Fruit fly (Drosophila melanogaster) S2 (cell line): Measurements from ENCODE around the gene CG13738.

Experiments
- CG8478 ChIP-seq: fragments of >200 bp; optimal IDR thresholded peaks from 2 replicates; lab custom pipeline; 2018
- CTCF ChIP-seq, 2 experiments: fragments of >200 bp; optimal IDR thresholded peaks; 2 replicates each; lab custom pipeline; 2018

The CG13738 gene

dm6 chr3L:13938470-13939150 is 34.7 kb downstream of the CG13738 start:
- TF ChIP-seq CTCF (optimal IDR thresholded peaks at IDR 0.05; lab: Kevin White, UChicago): no peak
- no peak for TF ChIP-seq CG8478

- TF ChIP-seq CTCF (optimal IDR thresholded peaks at IDR 0.05; lab: Kevin White, UChicago) (no peak), CG8478 (no peak)
Measured at dm6 chr3L:13936771-13937170, 36.5 kb downstream of the CG13738 start.

DNA sequence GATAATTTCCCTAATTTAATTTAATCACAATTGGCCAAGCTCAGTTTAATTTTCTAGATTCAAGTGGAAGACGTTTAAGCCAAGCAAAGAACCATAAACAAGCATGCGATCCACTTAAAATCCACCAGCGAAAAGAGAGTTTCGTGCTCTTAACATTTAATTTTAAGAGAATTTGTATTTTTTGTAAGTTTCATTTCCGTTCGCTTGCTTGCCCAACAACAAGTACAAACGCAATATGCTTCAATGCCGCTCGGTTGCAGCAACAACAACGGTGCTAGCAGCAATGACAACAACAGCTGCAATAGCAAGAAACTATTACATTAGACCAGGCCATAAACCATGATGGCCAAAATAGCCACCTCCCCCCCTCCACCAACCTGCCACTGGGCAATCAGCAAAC is 38.4 kb downstream of the CG13738 start:
- TF ChIP-seq CG8478: no peak
- TF ChIP-seq CTCF (optimal IDR thresholded peaks at IDR 0.05; lab: Kevin White, UChicago): no peak

dm6 chr3L:13928769-13929594 is 44.3 kb downstream of the CG13738 start, which contains the start of the genes CG8833 and DCTN1-p150:
CG8833 (minus strand) TSS chr3L:13929000.
DCTN1-p150 (plus strand) TSS chr3L:13929387.
- TF ChIP-seq CTCF (optimal IDR thresholded peaks at IDR 0.05; lab: Kevin White, UChicago): no peak
- no peak for TF ChIP-seq CG8478

DNA sequence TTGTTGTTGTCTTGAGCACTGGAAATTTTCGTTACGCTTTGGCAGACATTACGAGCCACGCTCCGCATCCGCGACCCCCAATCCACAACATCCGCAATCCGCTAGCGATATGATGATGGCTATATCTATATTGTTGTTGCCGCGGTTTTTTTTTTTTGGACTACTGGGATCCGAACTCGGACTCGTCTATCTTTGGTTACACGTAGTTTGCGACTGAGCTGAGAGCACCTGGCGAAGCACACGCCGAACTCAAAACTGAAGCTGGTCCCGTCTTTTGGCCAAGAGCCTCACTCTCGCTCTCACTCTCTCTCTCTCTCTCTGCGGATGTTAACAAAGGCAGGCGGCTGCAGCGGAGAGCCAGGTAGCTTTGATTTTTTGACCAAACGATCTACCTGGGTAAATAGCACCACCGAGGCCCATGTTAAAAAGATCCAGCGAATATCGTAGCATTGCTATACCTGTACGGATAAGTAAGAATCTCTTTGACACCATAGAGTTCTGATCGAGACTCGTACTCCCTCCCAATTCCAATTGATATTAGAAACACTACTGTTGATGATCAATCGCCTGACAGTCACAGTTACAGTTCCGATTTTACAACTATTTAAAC is 48.1 kb downstream of the CG13738 start, which contains the start of gene Rgl:
Rgl (minus strand) TSS at position 219 of the 610 bp plus-strand sequence.
- TF ChIP-seq CTCF (optimal IDR thresholded peaks at IDR 0.05; lab: Kevin White, UChicago) (no peak), CG8478 (no peak)

DNA sequence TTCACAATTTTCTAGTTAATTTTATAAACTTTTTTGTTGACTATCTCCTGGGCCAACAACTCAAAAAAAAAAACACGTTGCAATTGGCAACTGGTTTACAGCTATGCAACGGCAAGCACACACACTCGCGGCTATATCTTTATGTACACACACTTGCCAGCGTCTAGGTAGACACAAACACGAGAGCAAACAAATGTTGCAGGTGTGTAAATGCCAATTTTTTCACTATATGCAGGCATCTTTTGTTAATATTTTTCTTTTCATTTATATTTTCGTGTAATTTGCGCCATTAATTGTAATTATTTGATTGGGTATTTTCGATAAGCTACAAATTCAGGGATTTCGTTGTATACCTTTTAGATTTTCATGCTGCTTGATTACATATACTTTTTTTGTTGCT is 48.6 kb downstream of the CG13738 start:
- TF ChIP-seq CTCF (optimal IDR thresholded peaks at IDR 0.05; lab: Kevin White, UChicago): no peak
- no peak for TF ChIP-seq CG8478

DNA sequence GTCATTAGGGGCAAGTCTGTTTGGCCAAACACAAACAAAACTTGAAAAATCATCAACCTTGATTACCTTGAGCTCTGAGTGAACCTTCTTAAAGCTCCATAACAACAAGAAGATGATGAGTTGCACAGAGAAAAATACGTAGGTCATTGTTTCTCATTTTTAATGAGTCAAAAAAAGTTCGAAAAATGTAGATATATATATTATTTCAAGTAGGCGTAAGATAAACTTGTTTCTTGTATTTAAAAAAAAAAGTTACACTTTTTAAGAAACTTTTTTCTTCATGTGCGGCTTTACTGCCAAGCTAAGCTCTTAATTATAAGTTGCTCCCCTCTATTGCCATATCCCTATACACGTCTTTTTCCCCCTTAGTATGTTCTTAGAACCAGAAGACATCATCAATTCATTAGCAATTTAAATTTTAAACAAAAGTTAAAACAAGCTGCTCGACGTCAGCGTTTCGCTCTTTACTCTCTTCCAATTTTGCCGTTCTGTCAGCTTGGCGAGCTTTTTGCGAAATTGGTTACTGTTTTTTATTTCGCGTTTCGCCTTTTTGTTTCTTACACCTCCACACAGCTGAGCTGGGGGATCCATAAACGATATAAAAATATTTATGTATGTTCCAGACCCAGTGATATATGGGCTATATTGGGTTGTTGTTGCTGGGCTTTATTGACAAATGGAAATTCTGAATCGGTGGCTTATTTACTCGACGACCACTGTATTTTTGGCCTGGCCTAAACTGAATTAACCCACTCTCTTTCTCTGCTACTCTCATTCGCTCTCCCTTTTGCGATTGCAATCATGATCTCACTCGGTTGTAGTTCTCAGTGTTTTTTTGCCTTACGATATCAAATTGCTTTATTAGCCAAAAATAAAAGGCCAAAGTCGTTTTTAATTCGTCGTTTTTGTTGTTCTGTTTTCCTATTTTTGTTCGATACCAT is 49.7 kb downstream of the CG13738 start:
- TF ChIP-seq CTCF (optimal IDR thresholded peaks at IDR 0.05; lab: Kevin White, UChicago) (no peak), CG8478 (no peak)
